Worm (Caenorhabditis elegans): ENCODE results near the gene F55B11.7.

- TF ChIP-seq ama-1 (optimal IDR thresholded peaks at IDR 0.05) (no peak), ama-1 (GFP tag; optimal IDR thresholded peaks at IDR 0.05) (no peak), nhr-90 (tag; optimal IDR thresholded peaks at IDR 0.05) (no peak), lin-35 (GFP tag; optimal IDR thresholded peaks at IDR 0.05) (no peak), F57C9.4 (tag; optimal IDR thresholded peaks at IDR 0.05) (no peak), unc-130 (GFP tag; optimal IDR thresholded peaks at IDR 0.05) (no peak), mes-4 (tag; optimal IDR thresholded peaks at IDR 0.05) (no peak), nhr-80 (tag; optimal IDR thresholded peaks at IDR 0.05) (peak; percentile 86), hlh-26 (GFP tag; conservative IDR thresholded peaks at IDR 0.05) (no peak), him-1 (tag; optimal IDR thresholded peaks at IDR 0.05) (no peak), somi-1 (GFP tag; optimal IDR thresholded peaks at IDR 0.05) (no peak)
Measured at ce11 chrIV:14414200-14414599, 7.6 kb downstream of the F55B11.7 start.
